Fruit fly (Drosophila melanogaster): ENCODE results near the gene Baldspot.

The Baldspot gene

DNA sequence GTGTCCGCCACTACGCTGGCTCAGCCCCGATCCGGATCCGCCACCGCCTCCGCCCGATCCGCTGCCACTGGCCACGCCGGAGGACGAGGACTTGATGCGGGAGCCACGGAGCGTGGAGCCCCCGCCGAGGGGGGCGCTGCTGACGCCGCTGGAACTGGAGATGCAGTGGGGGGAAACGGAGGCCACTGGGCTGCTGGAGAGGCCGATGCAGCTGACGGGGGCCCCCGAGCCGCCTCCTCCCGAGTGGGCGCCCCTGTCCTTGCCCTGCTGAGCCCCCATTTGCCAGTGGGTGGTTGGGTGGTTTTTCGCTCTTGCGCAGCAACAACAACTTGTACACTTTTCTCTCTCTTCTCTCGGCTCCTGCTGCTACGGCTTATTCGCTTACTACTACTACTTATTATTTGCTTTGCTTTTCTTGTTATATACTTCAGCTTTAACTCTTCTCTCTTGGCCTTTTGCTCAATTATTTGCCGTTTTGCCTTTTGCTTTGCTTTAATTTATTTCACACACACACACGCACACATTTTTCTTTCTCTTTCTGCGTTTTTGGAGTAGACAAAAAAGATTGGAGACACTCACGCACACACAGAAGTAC lies 14.5 kb downstream of the Baldspot start:
- TF ChIP-seq ttk (optimal IDR thresholded peaks at IDR 0.05) (peak; percentile 73), insv (optimal IDR thresholded peaks at IDR 0.05) (no peak)

DNA sequence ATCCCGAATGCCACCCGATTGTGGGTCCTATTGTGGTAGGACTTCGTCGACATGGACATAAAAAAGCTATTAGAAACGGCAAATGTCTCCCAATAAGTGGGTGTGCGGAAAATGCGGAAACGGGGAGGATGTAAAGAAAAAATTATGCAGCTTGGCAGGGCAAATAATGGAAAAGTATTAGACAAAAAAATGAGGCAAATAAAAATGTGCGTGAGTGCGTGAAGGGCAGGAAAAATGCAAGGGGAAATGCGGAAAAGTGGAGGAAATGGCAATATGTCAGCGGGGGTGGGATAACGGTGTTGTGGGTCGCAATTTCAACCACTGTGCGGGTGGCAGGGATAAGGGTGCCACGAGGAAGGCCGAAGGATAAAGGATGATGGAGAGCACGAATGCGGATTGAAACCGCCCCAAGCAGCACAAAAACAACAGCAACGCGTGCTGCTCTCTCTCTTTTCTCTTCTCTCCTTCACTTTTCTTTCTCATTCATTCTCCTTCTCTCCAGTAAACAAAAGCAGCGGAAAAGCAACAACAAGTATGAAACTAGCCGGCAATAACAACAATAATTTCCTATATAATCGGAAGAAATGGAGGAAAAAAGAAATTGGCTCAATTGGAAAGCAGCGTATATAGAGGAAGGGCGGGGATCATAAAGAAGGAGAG lies 16.0 kb downstream of the Baldspot start:
- TF ChIP-seq h (optimal IDR thresholded peaks at IDR 0.05), result no peak
- no peak for TF ChIP-seq insv (optimal IDR thresholded peaks at IDR 0.05)
- TF ChIP-seq ttk (optimal IDR thresholded peaks at IDR 0.05), result no peak
- no peak for TF ChIP-seq Sin3A (optimal IDR thresholded peaks at IDR 0.05)
- no peak for TF ChIP-seq Myc (optimal IDR thresholded peaks at IDR 0.05)

DNA sequence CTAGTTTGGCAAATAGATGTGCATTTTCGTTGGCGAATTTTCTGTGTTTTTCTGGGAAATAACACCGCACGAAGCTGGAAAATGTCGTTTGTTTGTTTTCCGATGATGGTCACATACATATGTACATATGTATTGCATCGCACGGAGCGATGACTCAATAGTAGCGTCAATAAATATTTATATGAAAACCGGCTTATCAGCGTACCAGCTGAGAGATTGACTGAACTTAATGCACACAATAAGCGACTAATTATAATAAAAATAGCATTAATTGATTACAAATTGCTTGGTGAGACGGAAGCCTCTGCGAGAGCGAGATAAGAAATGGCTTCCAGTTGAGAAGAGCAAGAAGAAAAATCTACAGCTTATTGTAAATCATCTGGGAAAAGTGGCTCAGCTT lies 16.9 kb downstream of the Baldspot start:
- TF ChIP-seq h (optimal IDR thresholded peaks at IDR 0.05) (no peak), ttk (optimal IDR thresholded peaks at IDR 0.05) (no peak), psq (optimal IDR thresholded peaks at IDR 0.05) (no peak), insv (optimal IDR thresholded peaks at IDR 0.05) (no peak), Myc (optimal IDR thresholded peaks at IDR 0.05) (no peak), Sin3A (optimal IDR thresholded peaks at IDR 0.05) (no peak)

DNA sequence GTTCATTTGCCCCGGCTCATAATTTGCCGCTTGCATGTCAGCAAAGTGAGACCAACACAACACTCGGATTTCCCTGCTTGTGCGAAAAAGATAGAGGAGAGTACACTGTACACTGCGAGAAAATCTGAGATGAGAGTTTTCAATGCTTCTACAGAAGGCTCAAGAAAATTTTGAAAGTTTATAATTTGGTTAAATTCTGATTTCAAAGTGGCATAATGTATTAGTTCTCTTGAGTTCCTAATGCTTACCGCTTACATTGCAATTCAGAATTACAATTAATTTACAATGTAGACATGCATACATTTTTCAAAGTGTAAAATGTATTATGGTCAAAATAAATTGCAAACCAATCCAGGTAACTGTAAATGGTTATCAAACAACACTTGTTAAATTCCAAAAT lies 18.5 kb downstream of the Baldspot start:
- TF ChIP-seq Sin3A (optimal IDR thresholded peaks at IDR 0.05) (no peak), ttk (optimal IDR thresholded peaks at IDR 0.05) (no peak), psq (optimal IDR thresholded peaks at IDR 0.05) (no peak), Myc (optimal IDR thresholded peaks at IDR 0.05) (no peak), insv (optimal IDR thresholded peaks at IDR 0.05) (no peak), h (optimal IDR thresholded peaks at IDR 0.05) (no peak)

DNA sequence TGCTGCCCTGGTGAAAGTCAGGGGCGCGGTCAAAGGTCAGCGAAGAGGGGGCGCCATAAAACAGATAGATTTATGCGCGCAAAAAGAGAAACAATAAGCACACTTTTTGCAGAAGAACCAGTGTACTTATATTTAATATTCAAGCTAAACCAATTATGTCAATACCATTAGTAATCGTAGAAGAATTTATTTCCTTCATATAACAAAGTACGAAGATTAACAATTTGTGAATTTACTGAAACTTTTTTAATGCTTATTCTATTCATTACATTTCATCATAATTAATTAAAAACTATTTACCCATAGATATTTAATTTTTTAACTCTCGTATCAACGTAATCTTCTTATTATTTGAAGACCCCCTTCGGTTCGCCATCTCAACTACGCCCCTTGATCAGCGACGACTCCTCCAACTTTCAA lies 19.3 kb downstream of the Baldspot start:
- TF ChIP-seq insv (optimal IDR thresholded peaks at IDR 0.05), result no peak

DNA sequence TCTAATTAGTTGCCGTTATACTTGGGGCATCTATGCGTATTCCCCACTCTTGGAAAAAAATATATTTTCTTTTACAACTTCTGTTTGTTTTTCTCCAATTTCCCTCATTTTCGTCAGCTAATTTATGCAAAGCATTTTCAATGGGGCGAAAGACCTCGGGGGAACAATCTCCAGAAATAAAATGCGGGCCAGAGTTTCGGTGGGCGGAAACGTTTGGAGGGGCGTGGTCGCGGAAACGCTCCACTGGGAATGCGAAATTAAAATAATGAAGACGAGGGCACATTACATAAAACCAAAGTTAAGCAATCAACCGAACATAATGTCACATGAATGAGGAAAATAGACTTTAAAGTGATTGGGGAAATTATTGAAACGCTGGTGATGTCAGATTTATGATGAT lies 20.3 kb downstream of the Baldspot start:
- TF ChIP-seq psq (optimal IDR thresholded peaks at IDR 0.05) (no peak), insv (optimal IDR thresholded peaks at IDR 0.05) (no peak), ttk (optimal IDR thresholded peaks at IDR 0.05) (no peak), Sin3A (optimal IDR thresholded peaks at IDR 0.05) (no peak), Myc (optimal IDR thresholded peaks at IDR 0.05) (no peak), h (optimal IDR thresholded peaks at IDR 0.05) (no peak)

DNA sequence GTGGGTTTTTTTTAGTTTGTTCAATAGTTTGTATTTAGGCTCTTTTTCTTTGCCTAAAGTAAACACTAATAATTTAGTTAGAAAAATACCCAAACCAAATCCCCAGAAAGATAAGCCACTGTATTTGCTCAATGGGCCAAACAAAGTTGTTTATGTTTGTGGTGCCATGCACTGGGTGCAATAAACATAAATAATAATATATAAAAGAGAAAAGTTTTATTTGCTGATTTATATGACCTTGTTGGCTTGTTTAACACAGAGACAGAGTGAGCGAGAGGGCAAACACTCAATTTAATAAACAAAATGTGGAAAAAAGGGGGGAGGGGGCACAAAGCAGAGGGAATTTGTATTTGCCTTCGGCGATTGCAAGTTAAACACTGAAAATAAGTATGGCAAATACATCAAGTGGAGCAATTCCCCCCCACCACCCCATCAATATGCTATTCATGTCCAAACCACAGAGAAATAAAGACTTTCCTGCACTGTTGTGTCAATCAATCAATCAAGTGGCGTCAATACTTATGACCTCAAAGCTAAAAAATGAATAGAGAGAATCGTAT lies 20.8 kb downstream of the Baldspot start:
- TF ChIP-seq Myc (optimal IDR thresholded peaks at IDR 0.05), result no peak
- TF ChIP-seq Sin3A (optimal IDR thresholded peaks at IDR 0.05), result no peak
- TF ChIP-seq ttk (optimal IDR thresholded peaks at IDR 0.05), result no peak
- no peak for TF ChIP-seq psq (optimal IDR thresholded peaks at IDR 0.05)
- no peak for TF ChIP-seq insv (optimal IDR thresholded peaks at IDR 0.05)
- TF ChIP-seq h (optimal IDR thresholded peaks at IDR 0.05), result no peak

DNA sequence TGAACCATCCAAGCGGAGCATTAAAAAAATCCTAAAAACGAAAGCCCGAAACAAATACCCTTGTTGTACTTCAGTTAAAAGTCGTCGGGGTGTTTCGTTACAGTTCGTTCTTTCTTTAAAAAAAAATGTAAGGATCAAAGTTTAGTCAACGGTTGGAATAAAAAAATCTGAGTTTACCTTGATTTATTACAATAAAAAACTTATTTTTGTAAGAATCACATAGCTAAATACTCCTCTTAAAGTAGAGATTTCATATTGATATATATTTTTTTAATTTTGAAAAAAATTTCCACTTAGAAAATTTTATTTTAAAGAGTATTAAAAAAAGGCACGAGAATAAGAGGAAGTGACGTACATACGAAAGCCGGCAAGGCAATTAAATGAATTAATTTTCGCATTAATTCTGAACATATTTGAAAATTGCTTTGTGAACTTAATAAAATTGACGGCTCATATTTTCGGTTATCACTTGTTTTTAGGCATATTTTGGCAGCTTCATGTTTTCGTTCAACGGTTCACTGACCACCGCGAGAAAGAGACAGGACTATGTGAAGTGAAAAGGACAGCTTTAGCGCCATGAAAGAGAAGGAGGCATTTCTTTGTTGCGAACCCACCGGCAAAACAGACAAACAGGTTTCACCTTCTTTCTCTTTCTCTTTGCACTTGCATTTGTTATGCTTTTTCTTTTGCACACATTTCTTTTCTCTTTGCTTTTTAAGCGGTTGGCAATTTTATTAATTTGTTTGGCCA lies 22.6 kb downstream of the Baldspot start:
- TF ChIP-seq ttk (optimal IDR thresholded peaks at IDR 0.05) (no peak), psq (optimal IDR thresholded peaks at IDR 0.05) (no peak), h (optimal IDR thresholded peaks at IDR 0.05) (no peak), Sin3A (optimal IDR thresholded peaks at IDR 0.05) (no peak), insv (optimal IDR thresholded peaks at IDR 0.05) (no peak), Myc (optimal IDR thresholded peaks at IDR 0.05) (no peak)

DNA sequence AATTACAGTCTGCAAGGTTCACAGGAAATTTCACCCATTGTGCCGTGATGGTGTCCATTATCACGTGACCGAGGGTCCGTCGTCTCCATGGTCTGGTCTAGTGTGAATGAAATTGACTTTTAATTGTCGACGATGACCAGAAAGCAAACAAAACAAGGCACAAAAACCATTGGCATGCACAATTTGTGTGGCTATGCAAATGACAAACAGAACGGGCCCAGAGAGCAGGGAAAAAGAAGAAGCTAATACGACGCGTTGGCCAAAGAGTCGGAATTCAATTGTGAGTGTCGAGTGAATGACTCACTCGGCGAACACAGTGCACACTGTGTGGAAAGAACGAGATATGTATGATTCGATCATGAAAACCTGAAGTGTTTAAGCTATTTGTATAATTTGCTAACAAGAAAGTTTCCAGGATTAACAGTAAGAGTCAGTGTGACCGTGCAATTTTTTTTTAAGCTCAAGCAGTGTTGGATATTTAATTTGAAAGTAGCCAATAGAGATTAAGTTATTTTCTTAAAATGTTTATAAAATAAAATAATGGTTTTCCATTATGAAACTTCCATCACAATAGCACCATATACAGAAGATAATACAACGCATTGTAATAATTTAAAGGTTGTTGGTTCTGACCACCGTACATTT lies 25.7 kb downstream of the Baldspot start:
- no peak for TF ChIP-seq psq (optimal IDR thresholded peaks at IDR 0.05)
- TF ChIP-seq h (optimal IDR thresholded peaks at IDR 0.05), result no peak
- TF ChIP-seq Myc (optimal IDR thresholded peaks at IDR 0.05), result no peak
- no peak for TF ChIP-seq ttk (optimal IDR thresholded peaks at IDR 0.05)
- TF ChIP-seq Sin3A (optimal IDR thresholded peaks at IDR 0.05), result no peak
- TF ChIP-seq insv (optimal IDR thresholded peaks at IDR 0.05), result no peak

DNA sequence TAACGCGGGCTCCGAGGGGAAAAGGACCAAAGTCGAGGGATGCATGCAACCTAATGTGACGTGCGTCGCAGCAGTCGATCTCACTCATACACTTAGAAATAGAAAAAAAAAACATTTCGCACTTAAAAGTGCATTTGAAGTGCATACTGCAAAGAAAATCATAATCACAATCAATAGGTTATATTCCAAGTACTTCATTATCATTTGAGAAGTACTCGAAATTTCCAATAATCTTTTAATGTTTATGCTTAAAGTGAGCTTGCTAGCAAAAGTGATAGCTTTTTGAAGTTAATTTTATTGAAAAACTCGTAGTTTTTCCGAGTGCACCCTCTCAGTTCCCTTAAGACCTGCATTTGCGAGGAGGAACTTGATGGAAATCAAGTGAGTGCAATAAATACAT lies 26.9 kb downstream of the Baldspot start:
- TF ChIP-seq ttk (optimal IDR thresholded peaks at IDR 0.05) (no peak), insv (optimal IDR thresholded peaks at IDR 0.05) (no peak), Sin3A (optimal IDR thresholded peaks at IDR 0.05) (no peak), Myc (optimal IDR thresholded peaks at IDR 0.05) (no peak), h (optimal IDR thresholded peaks at IDR 0.05) (no peak), psq (optimal IDR thresholded peaks at IDR 0.05) (no peak)

DNA sequence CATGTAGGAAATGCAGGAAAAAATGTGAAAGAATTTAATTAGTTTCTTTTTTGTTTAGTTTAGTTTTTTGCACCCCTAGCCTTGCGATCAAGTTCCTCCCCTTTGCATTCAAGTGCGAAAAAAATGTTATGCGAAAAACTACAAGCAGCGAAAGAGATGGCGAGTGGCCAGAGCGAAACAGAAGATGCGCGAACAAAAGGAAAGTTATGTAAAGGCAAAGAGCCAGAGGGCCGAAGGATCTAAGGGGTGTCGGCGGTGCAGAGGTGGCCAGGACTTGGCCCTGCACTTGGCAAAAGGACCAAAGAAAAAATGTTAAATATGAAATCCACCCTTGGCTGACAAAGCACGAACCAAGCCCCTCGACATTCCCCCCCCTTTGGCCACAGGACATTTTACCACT lies 27.3 kb downstream of the Baldspot start:
- no peak for TF ChIP-seq Sin3A (optimal IDR thresholded peaks at IDR 0.05)
- TF ChIP-seq Myc (optimal IDR thresholded peaks at IDR 0.05), result no peak
- no peak for TF ChIP-seq psq (optimal IDR thresholded peaks at IDR 0.05)

DNA sequence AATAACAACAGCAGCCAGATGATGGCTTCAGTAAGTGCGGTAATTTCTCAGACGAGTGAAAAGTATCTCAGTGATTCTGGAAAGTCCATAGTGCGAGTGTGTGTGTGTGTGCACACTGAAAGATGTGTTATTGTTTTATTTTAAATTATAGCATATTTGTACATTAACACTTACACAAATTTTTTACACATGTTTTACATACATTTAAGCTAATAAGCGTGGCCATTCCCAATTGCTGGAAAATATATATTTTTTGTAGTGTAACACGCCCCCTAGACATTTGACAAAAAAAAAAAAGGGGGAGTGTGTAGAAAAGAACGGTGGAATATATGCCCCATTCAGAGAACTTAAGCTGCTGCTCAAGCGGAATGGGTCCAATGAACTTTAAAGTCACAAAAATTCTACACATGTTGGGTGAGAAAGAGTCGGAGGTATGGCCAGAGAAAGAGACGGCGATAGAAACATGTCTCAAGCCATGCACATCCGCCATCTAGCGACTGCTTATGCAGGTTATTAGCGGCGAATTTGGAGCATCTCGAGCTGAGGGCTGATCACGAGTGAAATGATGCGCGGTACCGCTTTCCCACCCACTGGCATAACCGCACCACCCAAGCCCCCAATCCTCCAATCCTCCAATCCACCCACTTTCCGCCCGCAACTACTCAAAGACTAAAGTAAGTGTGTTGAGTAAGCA lies 29.4 kb downstream of the Baldspot start:
- TF ChIP-seq Myc (optimal IDR thresholded peaks at IDR 0.05) (no peak), ttk (optimal IDR thresholded peaks at IDR 0.05) (no peak), h (optimal IDR thresholded peaks at IDR 0.05) (no peak), Sin3A (optimal IDR thresholded peaks at IDR 0.05) (no peak), psq (optimal IDR thresholded peaks at IDR 0.05) (no peak), insv (optimal IDR thresholded peaks at IDR 0.05) (no peak)
